Worm (Caenorhabditis elegans) whole organism, L3 larva: ENCODE measurements around the gene ddb-1.

ENCODE experiments used
- R02D3.7 ChIP-seq: fragments of 150-350 bp; optimal IDR thresholded peaks from 2 replicates; lab custom pipeline; 2014; ENCODE audit warnings: missing biosample characterization, missing genetic modification characterization
- ZK546.5 ChIP-seq: sonication (generic microtip); optimal IDR thresholded peaks from 2 replicates; lab custom pipeline; 2017; ENCODE audit warnings: missing biosample characterization, missing genetic modification characterization
- aly-2 ChIP-seq: fragments of 150-350 bp; optimal IDR thresholded peaks from 2 replicates; lab custom pipeline; 2014; ENCODE audit warnings: missing biosample characterization, missing genetic modification characterization
- ama-1 ChIP-seq: fragments of 150-350 bp; optimal IDR thresholded peaks from 2 replicates; lab custom pipeline; 2018
- ceh-16 ChIP-seq: sonication (generic microtip); optimal IDR thresholded peaks from 2 replicates; lab custom pipeline; 2017; ENCODE audit warnings: missing biosample characterization, missing genetic modification characterization
- ceh-28 ChIP-seq: fragments of 150-350 bp; optimal IDR thresholded peaks from 2 replicates; lab custom pipeline; 2014; ENCODE audit warnings: missing biosample characterization, missing genetic modification reagents, missing genetic modification characterization
- ceh-82 ChIP-seq: fragments of 150-350 bp; optimal IDR thresholded peaks from 2 replicates; lab custom pipeline; 2014; ENCODE audit warnings: missing biosample characterization, missing genetic modification characterization
- ceh-9 ChIP-seq: sonication (generic microtip); optimal IDR thresholded peaks from 2 replicates; lab custom pipeline; 2018; ENCODE audit warnings: missing biosample characterization, missing genetic modification characterization
- daf-12 ChIP-seq: fragments of 150-350 bp; optimal IDR thresholded peaks from 2 replicates; lab custom pipeline; 2014; ENCODE audit warnings: missing biosample characterization, missing genetic modification reagents, missing genetic modification characterization
- egl-27 ChIP-seq: sonication (generic microtip); optimal IDR thresholded peaks from 4 replicates; lab custom pipeline; 2017; ENCODE audit warnings: missing biosample characterization, missing genetic modification reagents, missing genetic modification characterization
- egl-5 ChIP-seq: fragments of 150-350 bp; optimal IDR thresholded peaks from 2 replicates; lab custom pipeline; 2017; ENCODE audit warnings: missing biosample characterization, missing genetic modification reagents, missing genetic modification characterization, inconsistent platforms
- elt-1 ChIP-seq: fragments of 150-350 bp; optimal IDR thresholded peaks from 2 replicates; lab custom pipeline; 2014; ENCODE audit warnings: missing biosample characterization, missing genetic modification characterization
- elt-2 ChIP-seq: sonication (generic microtip); optimal IDR thresholded peaks from 2 replicates; lab custom pipeline; 2016; ENCODE audit warnings: missing genetic modification reagents, mild to moderate bottlenecking, missing genetic modification characterization, missing compliant biosample characterization
- elt-3 ChIP-seq, 3 experiments: fragments of 150-350 bp in 1 of 3; sonication (generic microtip) in 2 of 3; optimal IDR thresholded peaks; 2 replicates in 2 of 3; 4 replicates in 1 of 3; lab custom pipeline; 2014 to 2017; ENCODE audit warnings: missing biosample characterization in 3 of 3, missing genetic modification characterization in 3 of 3
- eor-1 ChIP-seq, 2 experiments: fragments of 150-350 bp; optimal IDR thresholded peaks; 2 replicates each; lab custom pipeline; 2014 to 2018; ENCODE audit warnings: missing biosample characterization in 2 of 2, missing genetic modification characterization in 2 of 2
- fkh-10 ChIP-seq: sonication (generic microtip); optimal IDR thresholded peaks from 2 replicates; lab custom pipeline; 2017; ENCODE audit warnings: missing biosample characterization, missing genetic modification reagents, missing genetic modification characterization
- fkh-2 ChIP-seq: fragments of 150-350 bp; optimal IDR thresholded peaks from 2 replicates; lab custom pipeline; 2014; ENCODE audit warnings: missing biosample characterization, missing genetic modification reagents, missing genetic modification characterization
- hmg-11 ChIP-seq: sonication (generic microtip); optimal IDR thresholded peaks from 2 replicates; lab custom pipeline; 2016; ENCODE audit warnings: missing genetic modification characterization, missing compliant biosample characterization
- jun-1 ChIP-seq: fragments of 150-350 bp; optimal IDR thresholded peaks from 2 replicates; lab custom pipeline; 2014; ENCODE audit warnings: missing biosample characterization, missing genetic modification reagents, missing genetic modification characterization
- lin-15B ChIP-seq: fragments of 150-350 bp; optimal IDR thresholded peaks from 2 replicates; lab custom pipeline; 2014; ENCODE audit warnings: missing biosample characterization, missing genetic modification characterization
- lin-39 ChIP-seq: fragments of 150-350 bp; optimal IDR thresholded peaks from 2 replicates; lab custom pipeline; 2018; ENCODE audit warnings: missing biosample characterization, missing genetic modification reagents, missing genetic modification characterization
- lsy-12 ChIP-seq: sonication (generic microtip); optimal IDR thresholded peaks from 2 replicates; lab custom pipeline; 2016; ENCODE audit warnings: mild to moderate bottlenecking, missing genetic modification characterization, missing compliant biosample characterization
- mdl-1 ChIP-seq: fragments of 150-350 bp; optimal IDR thresholded peaks from 2 replicates; lab custom pipeline; 2014; ENCODE audit warnings: missing biosample characterization, missing genetic modification characterization
- mml-1 ChIP-seq: fragments of 150-350 bp; sonication (generic microtip); optimal IDR thresholded peaks from 3 replicates; lab custom pipeline; 2014; ENCODE audit warnings: missing biosample characterization, missing genetic modification characterization
- nfya-1 ChIP-seq: sonication (generic microtip); optimal IDR thresholded peaks from 2 replicates; lab custom pipeline; 2017; ENCODE audit warnings: missing genetic modification characterization, mild to moderate bottlenecking, missing compliant biosample characterization, antibody characterized with exemption, moderate library complexity; ENCODE audit not compliant: insufficient read depth
- nhr-11 ChIP-seq: fragments of 150-350 bp; optimal IDR thresholded peaks from 2 replicates; lab custom pipeline; 2014; ENCODE audit warnings: missing biosample characterization, missing genetic modification characterization
- nhr-12 ChIP-seq: fragments of 150-350 bp; optimal IDR thresholded peaks from 2 replicates; lab custom pipeline; 2014; ENCODE audit warnings: missing biosample characterization, missing genetic modification characterization
- nhr-23 ChIP-seq: fragments of 150-350 bp; optimal IDR thresholded peaks from 2 replicates; lab custom pipeline; 2014; ENCODE audit warnings: missing biosample characterization, missing genetic modification reagents, missing genetic modification characterization
- nhr-237 ChIP-seq: fragments of 150-350 bp; optimal IDR thresholded peaks from 2 replicates; lab custom pipeline; 2014; ENCODE audit warnings: missing biosample characterization, missing genetic modification characterization
- nhr-25 ChIP-seq: sonication (generic microtip); optimal IDR thresholded peaks from 2 replicates; lab custom pipeline; 2017; ENCODE audit warnings: missing biosample characterization, missing genetic modification characterization
- nhr-28 ChIP-seq: fragments of 150-350 bp; optimal IDR thresholded peaks from 2 replicates; lab custom pipeline; 2014; ENCODE audit warnings: missing biosample characterization, missing genetic modification characterization
- nhr-43 ChIP-seq: sonication (generic microtip); optimal IDR thresholded peaks from 2 replicates; lab custom pipeline; 2016; ENCODE audit warnings: mild to moderate bottlenecking, missing genetic modification characterization, missing compliant biosample characterization; ENCODE audit not compliant: poor library complexity, severe bottlenecking
- nhr-67 ChIP-seq: fragments of 150-350 bp; optimal IDR thresholded peaks from 2 replicates; lab custom pipeline; 2014; ENCODE audit warnings: missing biosample characterization, missing genetic modification characterization
- nhr-76 ChIP-seq: fragments of 150-350 bp; sonication (generic microtip); optimal IDR thresholded peaks from 5 replicates; lab custom pipeline; 2014; ENCODE audit warnings: missing biosample characterization, missing genetic modification characterization
- nhr-77 ChIP-seq: fragments of 150-350 bp; optimal IDR thresholded peaks from 2 replicates; lab custom pipeline; 2014; ENCODE audit warnings: missing biosample characterization, missing genetic modification characterization
- pha-4 ChIP-seq: fragments of 150-350 bp; optimal IDR thresholded peaks from 2 replicates; lab custom pipeline; 2014; ENCODE audit warnings: missing biosample characterization, missing genetic modification reagents, missing genetic modification characterization
- pqm-1 ChIP-seq: fragments of 150-350 bp; optimal IDR thresholded peaks from 2 replicates; lab custom pipeline; 2017; ENCODE audit warnings: missing biosample characterization, missing genetic modification characterization, inconsistent platforms
- sea-2 ChIP-seq: fragments of 150-350 bp; sonication (generic microtip); optimal IDR thresholded peaks from 4 replicates; lab custom pipeline; 2014; ENCODE audit warnings: missing biosample characterization, missing genetic modification reagents, missing genetic modification characterization
- skn-1 ChIP-seq: fragments of 150-350 bp; optimal IDR thresholded peaks from 2 replicates; lab custom pipeline; 2014; ENCODE audit warnings: missing biosample characterization, missing genetic modification characterization
- snpc-4 ChIP-seq: fragments of 150-350 bp; optimal IDR thresholded peaks from 2 replicates; lab custom pipeline; 2014; ENCODE audit warnings: missing biosample characterization, missing genetic modification characterization
- tbx-2 ChIP-seq: sonication (generic microtip); optimal IDR thresholded peaks from 2 replicates; lab custom pipeline; 2016; ENCODE audit warnings: mild to moderate bottlenecking, missing genetic modification characterization, missing compliant biosample characterization
- unc-39 ChIP-seq: sonication (generic microtip); optimal IDR thresholded peaks from 4 replicates; lab custom pipeline; 2017; ENCODE audit warnings: missing biosample characterization, missing genetic modification characterization
- unc-62 ChIP-seq: fragments of 150-350 bp; sonication (generic microtip); optimal IDR thresholded peaks from 4 replicates; lab custom pipeline; 2014; ENCODE audit warnings: missing biosample characterization, missing genetic modification reagents, missing genetic modification characterization
- zag-1 ChIP-seq: fragments of 150-350 bp; optimal IDR thresholded peaks from 2 replicates; lab custom pipeline; 2014; ENCODE audit warnings: missing biosample characterization, missing genetic modification characterization
- ztf-11 ChIP-seq: fragments of 150-350 bp; optimal IDR thresholded peaks from 2 replicates; lab custom pipeline; 2014; ENCODE audit warnings: missing biosample characterization, missing genetic modification characterization
- ztf-4 ChIP-seq: fragments of 150-350 bp; optimal IDR thresholded peaks from 2 replicates; lab custom pipeline; 2014; ENCODE audit warnings: missing biosample characterization, missing genetic modification characterization

The ddb-1 gene

ce11 chrIV:12089551-12089950 lies 31.4 kb downstream of the ddb-1 start, which contains the start of gene F11A10.6:
TSS of gene F11A10.6 (minus strand) at chrIV:12089651.
- TF ChIP-seq pha-4 = no peak
- no peak for TF ChIP-seq elt-3 (tag; optimal IDR thresholded peaks at IDR 0.05; lab: Kevin White, UChicago)
- TF ChIP-seq tbx-2 = no peak
- no peak for TF ChIP-seq egl-27 (tag; lab: Kevin White, UChicago)
- no peak for TF ChIP-seq egl-5 (tag; lab: Kevin White, UChicago)
- no peak for TF ChIP-seq lin-39 (tag; lab: Kevin White, UChicago)
- no peak for TF ChIP-seq fkh-2
- no peak for TF ChIP-seq jun-1 (tag; lab: Kevin White, UChicago)
- no peak for TF ChIP-seq aly-2 (tag; lab: Kevin White, UChicago)
- no peak for TF ChIP-seq fkh-10
- TF ChIP-seq eor-1 (tag; optimal IDR thresholded peaks at IDR 0.05; lab: Kevin White, UChicago) = no peak
- TF ChIP-seq nhr-28 = no peak
- TF ChIP-seq, all 47 proteins: peak for 0

DNA sequence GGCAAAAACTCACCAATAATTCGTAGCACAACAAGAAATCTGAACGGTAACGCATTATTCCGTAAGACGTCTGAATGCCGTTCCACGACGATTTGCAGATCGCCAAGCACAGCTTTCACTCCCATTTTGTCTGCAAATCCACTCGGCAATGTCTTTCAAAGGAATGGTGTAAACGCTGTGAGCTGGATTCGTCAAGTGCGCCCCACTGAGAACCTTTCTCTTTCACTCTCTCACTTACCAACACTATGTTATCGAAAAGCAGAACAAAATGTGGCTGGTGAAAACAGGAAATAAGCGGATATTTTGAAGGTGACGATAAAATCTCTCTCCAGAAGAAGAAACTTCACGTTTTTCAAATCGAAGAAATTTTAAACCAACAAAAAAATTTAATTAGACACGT lies 32.1 kb downstream of the ddb-1 start:
- no peak for TF ChIP-seq nhr-12
- TF ChIP-seq mdl-1 = no peak
- TF ChIP-seq aly-2 (tag; lab: Kevin White, UChicago) = no peak
- TF ChIP-seq lin-15B (tag; lab: Kevin White, UChicago) = peak; percentile 81
- TF ChIP-seq daf-12 (tag; lab: Kevin White, UChicago) = no peak
- TF ChIP-seq egl-5 (tag; lab: Kevin White, UChicago) = peak; percentile 26
- no peak for TF ChIP-seq unc-39
- TF ChIP-seq eor-1 (tag; optimal IDR thresholded peaks at IDR 0.05; lab: Kevin White, UChicago) = no peak
- no peak for TF ChIP-seq ceh-9 (tag; lab: Kevin White, UChicago)
- peak; percentile 31 for TF ChIP-seq skn-1 (tag; lab: Kevin White, UChicago)
- TF ChIP-seq ztf-11 (tag; lab: Kevin White, UChicago) = no peak
- no peak for TF ChIP-seq nhr-11
- TF ChIP-seq nhr-25 (tag; lab: Kevin White, UChicago) = peak; percentile 65
- no peak for TF ChIP-seq nhr-67 (tag; lab: Kevin White, UChicago)
- TF ChIP-seq ZK546.5 (tag; lab: Kevin White, UChicago) = no peak
- TF ChIP-seq unc-62 (GFP tag; lab: Kevin White, UChicago) = no peak
- no peak for TF ChIP-seq ceh-28 (tag; lab: Kevin White, UChicago)
- no peak for TF ChIP-seq nhr-23 (tag; lab: Kevin White, UChicago)
- TF ChIP-seq ama-1 (lab: Kevin White, UChicago) = no peak
- TF ChIP-seq mml-1 (tag; lab: Kevin White, UChicago) = no peak
- no peak for TF ChIP-seq nhr-77
- TF ChIP-seq ztf-4 = no peak
- no peak for TF ChIP-seq zag-1 (tag; lab: Kevin White, UChicago)
- TF ChIP-seq snpc-4 (tag; lab: Kevin White, UChicago) = peak; percentile 24
- TF ChIP-seq egl-27 (tag; lab: Kevin White, UChicago) = no peak
- peak; percentile 69 for TF ChIP-seq pha-4
- TF ChIP-seq ceh-16 (tag; lab: Kevin White, UChicago) = no peak
- peak; percentile 35 for TF ChIP-seq lin-39 (tag; lab: Kevin White, UChicago)
- no peak for TF ChIP-seq pqm-1 (tag; lab: Kevin White, UChicago)
- TF ChIP-seq nfya-1 (tag; lab: Kevin White, UChicago) = peak; percentile 61
- no peak for TF ChIP-seq jun-1 (tag; lab: Kevin White, UChicago)
- TF ChIP-seq ceh-82 = no peak
- TF ChIP-seq sea-2 = no peak
- TF ChIP-seq R02D3.7 (tag; lab: Kevin White, UChicago) = no peak
- no peak for TF ChIP-seq elt-1 (tag; lab: Kevin White, UChicago)
- no peak for TF ChIP-seq nhr-237 (tag; lab: Kevin White, UChicago)
- TF ChIP-seq fkh-10 = no peak
- TF ChIP-seq lsy-12 (tag; lab: Kevin White, UChicago) = no peak
- TF ChIP-seq, all 47 proteins: peak for 8

- TF ChIP-seq unc-39 = no peak
- TF ChIP-seq pha-4 = peak; percentile 82
- peak; percentile 19 for TF ChIP-seq ztf-4
- no peak for TF ChIP-seq mml-1 (tag; lab: Kevin White, UChicago)
- TF ChIP-seq elt-1 (tag; lab: Kevin White, UChicago) = no peak
- TF ChIP-seq sea-2 = no peak
- peak; percentile 86 for TF ChIP-seq lin-39 (tag; lab: Kevin White, UChicago)
- TF ChIP-seq ama-1 (lab: Kevin White, UChicago) = peak; percentile 71
- TF ChIP-seq pqm-1 (tag; lab: Kevin White, UChicago) = peak; percentile 16
- TF ChIP-seq egl-27 (tag; lab: Kevin White, UChicago) = no peak
- peak; percentile 46 for TF ChIP-seq snpc-4 (tag; lab: Kevin White, UChicago)
- TF ChIP-seq lin-15B (tag; lab: Kevin White, UChicago) = peak; percentile 19
- TF ChIP-seq hmg-11 (tag; lab: Kevin White, UChicago) = peak; percentile 85
- TF ChIP-seq elt-3 (tag; optimal IDR thresholded peaks at IDR 0.05; lab: Kevin White, UChicago) = peak in 1 of 3 experiments; percentile 59
- peak; percentile 52 for TF ChIP-seq R02D3.7 (tag; lab: Kevin White, UChicago)
- peak; percentile 83 for TF ChIP-seq nhr-43 (tag; lab: Kevin White, UChicago)
- TF ChIP-seq ZK546.5 (tag; lab: Kevin White, UChicago) = no peak
- TF ChIP-seq nhr-23 (tag; lab: Kevin White, UChicago) = peak; percentile 63
- peak; percentile 63 for TF ChIP-seq tbx-2
- TF ChIP-seq nhr-76 (tag; lab: Kevin White, UChicago) = peak; percentile 48
- peak; percentile 68 for TF ChIP-seq nfya-1 (tag; lab: Kevin White, UChicago)
- TF ChIP-seq elt-2 = peak; percentile 60
- TF ChIP-seq skn-1 (tag; lab: Kevin White, UChicago) = peak; percentile 15
- peak; percentile 79 for TF ChIP-seq nhr-25 (tag; lab: Kevin White, UChicago)
- TF ChIP-seq lsy-12 (tag; lab: Kevin White, UChicago) = peak; percentile 84
- TF ChIP-seq nhr-77 = peak; percentile 32
These were observed 34.5 kb downstream of the ddb-1 start for ce11 chrIV:12086498-12086897.
